Fruit fly (Drosophila melanogaster) S2 (cell line): ENCODE measurements around the gene CG13625.

ENCODE experiments used
- CG8478 ChIP-seq: fragments of >200 bp; optimal IDR thresholded peaks from 2 replicates; lab custom pipeline; 2018
- CTCF ChIP-seq, 2 experiments: fragments of >200 bp; optimal IDR thresholded peaks; 2 replicates each; lab custom pipeline; 2018

DNA sequence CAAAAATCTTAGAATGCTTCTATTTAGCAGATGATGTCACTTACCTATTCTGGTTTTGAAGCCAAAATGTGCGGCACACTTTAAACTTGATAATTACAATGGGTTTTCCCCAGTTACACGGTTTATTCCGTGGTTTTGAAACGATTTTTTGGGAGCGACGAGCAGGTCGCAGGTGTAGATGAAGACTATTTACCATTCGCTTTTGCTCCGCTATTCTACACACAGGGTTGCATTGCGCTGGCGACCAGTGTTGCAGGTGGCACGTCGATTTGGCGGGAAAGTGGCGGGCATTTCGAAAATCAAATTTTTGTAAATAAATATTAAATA is 2.3 kb downstream of the CG13625 start, which contains the start of gene REPTOR:
- TF ChIP-seq CTCF (optimal IDR thresholded peaks at IDR 0.05; lab: Kevin White, UChicago) (no peak), CG8478 (lab: Kevin White, UChicago) (no peak)
